Worm (Caenorhabditis elegans) whole organism, midembryonic: ENCODE data around the gene tsp-3.
"Not testable (repeated sequence)": the region's sequence is repeated elsewhere in the genome, so short reads cannot be mapped to it uniquely, and the experiment has no call there.

Experiments
- T22C8.4 ChIP-seq: fragments of 200-800 bp; sonication (Bioruptor generic); IDR thresholded peaks from 2 replicates; pipeline ENCODE4 v1.3.6; 2022; ENCODE audit warnings: missing genetic modification characterization, missing compliant biosample characterization
- cog-1 ChIP-seq: sonication (generic microtip); optimal IDR thresholded peaks from 2 replicates; lab custom pipeline; 2016; ENCODE audit warnings: missing genetic modification characterization, missing compliant biosample characterization
- flt-1 ChIP-seq: fragments of 200-800 bp; sonication (Bioruptor generic); IDR thresholded peaks from 2 replicates; pipeline ENCODE4 v1.3.6; 2022; ENCODE audit warnings: missing genetic modification characterization, missing compliant biosample characterization
- klf-2 ChIP-seq: fragments of 200-800 bp; sonication (Bioruptor generic); conservative IDR thresholded peaks from 2 replicates; pipeline ENCODE4 v1.3.6; 2022; ENCODE audit warnings: missing genetic modification reagents, missing genetic modification characterization, missing compliant biosample characterization
- med-1 ChIP-seq: sonication (generic microtip); optimal IDR thresholded peaks from 2 replicates; lab custom pipeline; 2017; ENCODE audit warnings: missing genetic modification characterization, mild to moderate bottlenecking, missing compliant biosample characterization, antibody characterized with exemption, missing genetic modification reagents; ENCODE audit not compliant: insufficient read depth
- ref-1 ChIP-seq: fragments of 200-800 bp; sonication (Bioruptor generic); conservative IDR thresholded peaks from 2 replicates; pipeline ENCODE4 v1.3.6; 2022; ENCODE audit warnings: missing genetic modification reagents, missing genetic modification characterization, missing compliant biosample characterization
- tab-1 ChIP-seq: fragments of 200-800 bp; sonication (Bioruptor generic); IDR thresholded peaks from 2 replicates; pipeline ENCODE4 v1.3.6; 2022; ENCODE audit warnings: missing genetic modification characterization, missing compliant biosample characterization
- ztf-23 ChIP-seq: fragments of 200-800 bp; sonication (Bioruptor generic); IDR thresholded peaks from 2 replicates; pipeline ENCODE4 v1.3.6; 2022; ENCODE audit warnings: missing genetic modification reagents, missing genetic modification characterization, missing compliant biosample characterization
- ztf-29 ChIP-seq: fragments of 200-800 bp; sonication (Bioruptor generic); IDR thresholded peaks from 2 replicates; pipeline ENCODE4 v1.3.6; 2022; ENCODE audit warnings: missing genetic modification reagents, missing genetic modification characterization, missing compliant biosample characterization

The tsp-3 gene

DNA sequence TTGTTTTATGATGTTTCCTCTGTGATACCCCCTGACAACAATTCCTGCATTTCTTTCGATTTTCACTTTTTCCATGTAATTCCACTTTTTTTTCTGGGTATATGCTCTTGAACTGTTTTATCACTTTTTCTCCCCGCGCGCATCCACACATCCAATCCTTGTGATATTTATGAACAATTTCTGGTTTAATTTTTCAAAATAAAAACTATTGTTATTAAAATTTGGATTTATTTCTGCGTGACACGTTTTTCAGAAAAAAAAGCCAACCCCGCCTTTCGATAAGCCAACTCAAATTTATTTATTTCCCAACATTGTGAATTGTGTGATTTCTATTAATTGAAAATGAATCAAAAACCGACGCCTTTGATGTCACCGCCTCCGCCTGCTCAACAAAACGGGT lies 7.8 kb upstream of the tsp-3 start, which contains the start of gene Y39E4B.11:
Y39E4B.11 (plus strand) TSS at position 301 of the 400 bp plus-strand sequence.
- TF ChIP-seq cog-1 (tag; lab: Kevin White, UChicago): no peak
- no peak for TF ChIP-seq T22C8.4 (GFP tag; lab: Robert Waterston, UW)
- TF ChIP-seq flt-1 (GFP tag; lab: Robert Waterston, UW): no peak
- TF ChIP-seq med-1 (GFP tag; lab: Kevin White, UChicago): no peak
- TF ChIP-seq ztf-23 (GFP tag; lab: Robert Waterston, UW): no peak
- TF ChIP-seq ref-1 (GFP tag; lab: Robert Waterston, UW): no peak

DNA sequence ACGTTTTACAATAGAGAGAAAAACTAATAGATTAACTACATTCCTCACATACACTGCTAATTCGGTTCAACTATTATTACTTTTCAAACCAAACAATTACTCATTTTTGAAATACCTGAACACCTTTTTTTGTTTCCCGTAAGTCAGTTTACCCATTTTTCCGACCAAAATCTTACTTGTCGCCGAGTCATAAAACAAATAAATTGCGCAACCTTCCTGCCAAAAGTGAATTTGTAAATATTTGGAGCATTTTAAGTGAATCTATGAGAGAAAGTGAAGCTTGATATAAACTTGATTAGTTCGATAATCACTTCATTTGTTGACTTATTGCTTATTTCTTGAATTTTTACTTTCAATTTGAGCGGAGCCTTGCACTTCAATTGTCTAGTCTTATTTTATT lies 3.5 kb upstream of the tsp-3 start:
- TF ChIP-seq ref-1 (GFP tag; lab: Robert Waterston, UW) (no peak), med-1 (GFP tag; lab: Kevin White, UChicago) (no peak), ztf-29 (GFP tag; lab: Robert Waterston, UW) (no peak), klf-2 (no peak), cog-1 (tag; lab: Kevin White, UChicago) (no peak), flt-1 (GFP tag; lab: Robert Waterston, UW) (no peak), tab-1 (GFP tag; lab: Robert Waterston, UW) (no peak), ztf-23 (GFP tag; lab: Robert Waterston, UW) (no peak), T22C8.4 (GFP tag; lab: Robert Waterston, UW) (no peak)

DNA sequence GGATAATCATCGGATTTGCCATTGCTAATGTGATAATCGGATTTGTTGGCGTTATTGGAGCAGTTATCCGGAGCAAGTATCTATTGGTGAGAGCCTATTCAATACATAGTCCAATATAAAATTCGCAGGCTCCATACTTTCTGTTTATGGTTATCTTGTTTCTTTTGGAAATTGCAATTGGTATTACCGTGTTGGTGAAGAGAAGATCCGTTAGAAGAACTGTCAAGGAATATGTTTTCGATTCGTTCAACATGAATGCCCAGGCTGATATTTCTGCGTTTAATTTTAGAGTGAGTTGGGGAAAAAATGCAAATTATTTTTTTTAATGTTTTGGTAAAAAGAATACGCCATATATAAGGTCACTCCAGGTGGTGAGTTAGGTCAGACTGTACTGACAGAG lies 645 bp downstream of the tsp-3 start:
- no peak for TF ChIP-seq flt-1 (GFP tag; lab: Robert Waterston, UW)
- no peak for TF ChIP-seq ztf-23 (GFP tag; lab: Robert Waterston, UW)
- no peak for TF ChIP-seq ztf-29 (GFP tag; lab: Robert Waterston, UW)
- no peak for TF ChIP-seq tab-1 (GFP tag; lab: Robert Waterston, UW)
- TF ChIP-seq ref-1 (GFP tag; lab: Robert Waterston, UW): no peak
- no peak for TF ChIP-seq klf-2
- no peak for TF ChIP-seq med-1 (GFP tag; lab: Kevin White, UChicago)
- no peak for TF ChIP-seq cog-1 (tag; lab: Kevin White, UChicago)
- no peak for TF ChIP-seq T22C8.4 (GFP tag; lab: Robert Waterston, UW)

DNA sequence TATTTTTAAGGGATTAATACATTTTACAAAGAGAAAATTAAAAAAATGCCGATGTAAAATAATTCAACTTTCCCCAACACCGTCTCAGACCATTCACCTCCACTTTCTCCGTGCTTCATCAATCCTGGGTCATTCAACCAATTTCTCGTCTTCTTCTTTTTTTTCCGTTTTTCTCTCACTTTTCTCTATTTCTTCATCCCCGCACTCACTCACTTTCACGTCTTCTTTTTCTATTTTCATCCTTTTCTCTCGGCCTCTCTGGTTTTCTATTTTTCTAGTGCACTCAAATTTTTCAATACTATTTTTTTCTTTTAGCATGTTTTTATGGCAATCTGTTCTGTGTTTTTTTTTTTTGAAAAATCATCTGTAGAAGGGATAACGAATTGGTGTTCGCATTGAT lies 3.2 kb downstream of the tsp-3 start:
- TF ChIP-seq cog-1 (tag; lab: Kevin White, UChicago) (no peak), med-1 (GFP tag; lab: Kevin White, UChicago) (no peak), ztf-29 (GFP tag; lab: Robert Waterston, UW) (no peak), ref-1 (GFP tag; lab: Robert Waterston, UW) (no peak), T22C8.4 (GFP tag; lab: Robert Waterston, UW) (no peak), flt-1 (GFP tag; lab: Robert Waterston, UW) (no peak)

DNA sequence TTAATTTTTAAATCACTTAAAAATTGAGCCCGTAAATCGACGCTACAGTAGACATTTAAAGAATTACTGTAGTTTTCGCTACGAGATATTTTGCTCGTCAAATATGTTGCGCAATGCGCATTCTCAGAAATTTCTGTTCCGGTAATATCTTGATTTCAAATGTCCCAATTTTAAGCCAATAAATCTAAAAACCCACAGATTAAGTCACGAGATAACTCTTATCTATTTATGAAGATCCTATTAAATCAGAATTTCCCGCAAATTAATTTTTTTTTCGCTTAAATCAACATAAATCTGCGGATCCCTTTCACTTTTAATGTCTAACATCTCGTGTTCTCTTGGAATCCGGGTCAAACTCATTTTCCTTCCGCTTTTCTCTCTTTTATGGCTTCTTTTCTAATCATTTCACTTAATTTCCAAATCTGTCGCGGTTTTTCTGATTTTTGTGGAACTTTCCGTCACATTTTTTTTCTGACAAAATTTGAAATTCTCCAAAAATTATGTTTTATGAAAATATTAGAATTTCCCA lies 4.1 kb downstream of the tsp-3 start:
- TF ChIP-seq klf-2: no peak
- TF ChIP-seq ztf-23 (GFP tag; lab: Robert Waterston, UW): no peak

DNA sequence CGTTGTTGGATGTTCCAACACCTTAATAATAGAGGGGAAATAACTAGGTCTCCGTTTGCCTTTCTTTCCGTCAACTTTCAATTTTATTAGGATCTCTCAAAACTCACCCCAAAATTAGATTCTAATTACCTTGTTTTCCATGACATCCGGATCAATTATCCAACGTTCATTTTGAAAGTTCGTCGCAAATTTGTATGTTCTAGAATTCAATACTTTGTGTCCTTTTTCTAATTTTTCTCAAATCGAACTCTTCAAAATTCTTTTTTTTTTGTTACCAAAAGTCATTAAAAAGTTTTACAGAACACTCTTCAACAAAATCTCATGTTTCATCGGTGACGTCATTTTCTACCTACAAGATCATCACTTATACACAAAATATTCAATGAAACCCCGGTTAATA lies 10.3 kb downstream of the tsp-3 start, which contains the start of gene Y43F4A.1:
Y43F4A.1 (plus strand) TSS at position 301 of the 400 bp plus-strand sequence.
- TF ChIP-seq med-1 (GFP tag; lab: Kevin White, UChicago) (no peak), klf-2 (no peak)

DNA sequence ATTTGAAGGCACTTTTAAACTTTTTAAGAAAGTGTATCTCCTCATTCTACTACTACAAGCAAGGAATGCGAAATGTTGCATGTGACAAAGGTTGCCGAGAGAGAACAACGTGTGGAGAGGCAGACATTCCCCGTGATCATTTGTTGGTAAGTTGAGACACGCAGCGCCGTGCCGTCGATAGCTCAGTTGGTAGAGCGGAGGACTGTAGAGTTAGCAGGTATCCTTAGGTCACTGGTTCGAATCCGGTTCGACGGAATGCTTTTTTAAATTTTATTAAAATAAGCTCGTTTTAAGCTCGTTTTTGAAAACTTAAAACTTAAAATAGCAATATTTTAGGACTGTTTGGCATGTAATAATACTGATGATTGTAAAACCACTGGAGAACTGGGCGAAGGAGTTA lies 11.9 kb downstream of the tsp-3 start:
- peak; percentile 50; the same call in 1 of the 2 replicates for TF ChIP-seq flt-1 (GFP tag; lab: Robert Waterston, UW)
- TF ChIP-seq ztf-29 (GFP tag; lab: Robert Waterston, UW): no peak
- TF ChIP-seq ztf-23 (GFP tag; lab: Robert Waterston, UW): 0 out of 2 replicates have a peak, but pooled peaks have one; percentile 48
- peak; percentile 71 for TF ChIP-seq tab-1 (GFP tag; lab: Robert Waterston, UW)

DNA sequence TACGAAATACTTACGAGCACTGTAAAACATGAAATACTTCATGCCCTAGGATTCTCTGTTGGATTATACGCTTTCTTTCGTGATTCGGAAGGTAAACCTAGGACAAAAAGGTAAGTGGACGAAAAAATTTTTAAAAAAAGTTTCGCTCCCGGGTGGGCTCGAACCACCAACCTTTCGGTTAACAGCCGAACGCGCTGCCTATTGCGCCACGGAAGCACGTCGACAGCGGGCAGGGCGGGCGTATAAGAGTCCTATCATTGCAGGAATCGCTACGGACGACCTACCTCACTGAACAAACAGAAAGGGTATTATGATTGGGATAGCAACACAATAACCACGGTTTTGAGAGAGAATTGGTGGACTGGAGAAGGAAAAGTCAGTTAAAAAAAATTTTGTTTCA lies 12.6 kb downstream of the tsp-3 start:
- TF ChIP-seq klf-2 (peak; percentile 68; the same call in 1 of the 2 replicates), ztf-29 (GFP tag; lab: Robert Waterston, UW) (peak; percentile 53; the same call in 1 of the 2 replicates), cog-1 (tag; lab: Kevin White, UChicago) (no peak), ref-1 (GFP tag; lab: Robert Waterston, UW) (peak; percentile 74), med-1 (GFP tag; lab: Kevin White, UChicago) (no peak), flt-1 (GFP tag; lab: Robert Waterston, UW) (peak; percentile 89), T22C8.4 (GFP tag; lab: Robert Waterston, UW) (0 out of 2 replicates have a peak, but pooled peaks have one; percentile 57), tab-1 (GFP tag; lab: Robert Waterston, UW) (peak; percentile 85), ztf-23 (GFP tag; lab: Robert Waterston, UW) (peak; percentile 69)

DNA sequence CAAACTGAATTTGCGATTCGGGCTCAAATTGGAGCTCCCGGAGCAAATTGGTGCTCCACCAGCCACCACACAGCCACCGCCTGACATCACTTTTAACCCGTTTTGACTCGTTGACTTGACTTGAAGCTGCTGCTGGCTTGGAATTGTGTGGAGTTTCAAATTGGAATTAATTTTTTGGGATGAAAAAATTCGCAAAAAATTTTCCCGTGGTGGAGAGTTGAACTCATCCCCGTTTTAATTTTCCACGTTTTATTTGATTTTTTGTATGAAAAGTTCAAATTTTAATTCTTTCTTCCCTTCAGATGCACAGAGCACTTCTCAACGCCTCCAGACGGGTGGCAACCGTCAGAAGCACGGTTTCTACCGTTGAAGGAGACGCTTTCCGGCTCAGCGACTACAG lies 32.8 kb downstream of the tsp-3 start, which contains the start of gene Y43F4A.4:
Y43F4A.4 (plus strand) TSS at position 301 of the 400 bp plus-strand sequence.
- TF ChIP-seq T22C8.4 (GFP tag; lab: Robert Waterston, UW); ztf-29 (GFP tag; lab: Robert Waterston, UW); med-1 (GFP tag; lab: Kevin White, UChicago): not testable (repeated sequence)

DNA sequence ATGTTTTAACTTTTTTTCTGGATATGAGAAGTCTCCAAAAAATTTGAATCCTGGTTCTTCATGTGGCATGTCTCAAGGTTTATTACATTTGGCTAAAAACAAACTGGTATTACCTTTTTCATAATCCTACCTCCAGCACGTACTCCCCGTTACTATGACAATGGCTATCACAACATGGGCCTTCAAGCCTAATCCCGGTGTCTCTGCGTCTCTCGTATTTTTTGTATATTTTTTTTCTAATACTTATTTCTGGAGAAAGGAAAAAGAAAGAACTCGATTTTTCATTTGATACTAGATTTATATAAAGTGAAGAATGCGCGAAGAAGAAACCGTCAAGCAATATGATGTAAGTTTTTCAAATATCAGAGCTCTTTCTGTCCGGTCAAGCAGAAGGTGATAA lies 33.8 kb downstream of the tsp-3 start, which contains the start of gene anoh-1:
anoh-1 (plus strand) TSS at position 301 of the 400 bp plus-strand sequence.
- TF ChIP-seq ztf-23 (GFP tag; lab: Robert Waterston, UW) (no peak), cog-1 (tag; lab: Kevin White, UChicago) (no peak), med-1 (GFP tag; lab: Kevin White, UChicago) (no peak), tab-1 (GFP tag; lab: Robert Waterston, UW) (no peak), flt-1 (GFP tag; lab: Robert Waterston, UW) (no peak), ref-1 (GFP tag; lab: Robert Waterston, UW) (no peak), ztf-29 (GFP tag; lab: Robert Waterston, UW) (no peak), klf-2 (no peak), T22C8.4 (GFP tag; lab: Robert Waterston, UW) (no peak)
